Worm (Caenorhabditis elegans): ENCODE results near the gene Y44A6B.3.

The Y44A6B.3 gene

DNA sequence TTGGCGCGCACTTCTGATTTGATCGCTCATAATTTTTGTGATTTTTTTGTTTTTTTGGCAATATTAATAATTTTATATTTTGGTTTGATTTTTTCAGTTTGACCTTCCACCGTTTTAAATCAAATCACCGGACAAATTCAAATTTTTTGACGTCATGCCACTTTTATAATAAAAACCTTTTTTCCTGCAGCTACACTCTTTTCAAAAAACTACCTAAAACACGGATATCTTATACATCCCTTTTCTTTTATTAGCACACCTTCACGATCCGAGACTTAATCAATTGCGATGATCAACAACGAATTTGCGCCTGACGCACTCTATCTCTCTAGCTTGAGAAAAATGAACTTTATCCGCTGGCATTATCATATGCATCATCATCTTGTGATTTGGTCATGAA is 28.8 kb downstream of the Y44A6B.3 start, which contains the start of gene grd-2:
TSS of gene grd-2 (plus strand) at position 301 of the 400 bp plus-strand sequence.
- TF ChIP-seq tbx-2 (tag; optimal IDR thresholded peaks at IDR 0.05) (no peak), pax-3 (tag; optimal IDR thresholded peaks at IDR 0.05) (no peak), nhr-20 (tag; optimal IDR thresholded peaks at IDR 0.05) (no peak), ceh-82 (tag; optimal IDR thresholded peaks at IDR 0.05) (no peak), unc-86 (tag; optimal IDR thresholded peaks at IDR 0.05) (no peak), nhr-84 (tag; optimal IDR thresholded peaks at IDR 0.05) (no peak), lir-3 (tag; optimal IDR thresholded peaks at IDR 0.05; ENCODE audit: poor library complexity) (no peak), lin-39 (tag; optimal IDR thresholded peaks at IDR 0.05) (no peak), egl-27 (tag; optimal IDR thresholded peaks at IDR 0.05) (no peak), ceh-63 (GFP tag; optimal IDR thresholded peaks at IDR 0.05) (no peak), unc-30 (tag; optimal IDR thresholded peaks at IDR 0.05) (no peak), fos-1 (tag; optimal IDR thresholded peaks at IDR 0.05) (no peak), zag-1 (tag; optimal IDR thresholded peaks at IDR 0.05) (no peak), hlh-4 (tag; optimal IDR thresholded peaks at IDR 0.05) (no peak), nhr-76 (tag; optimal IDR thresholded peaks at IDR 0.05) (no peak)

DNA sequence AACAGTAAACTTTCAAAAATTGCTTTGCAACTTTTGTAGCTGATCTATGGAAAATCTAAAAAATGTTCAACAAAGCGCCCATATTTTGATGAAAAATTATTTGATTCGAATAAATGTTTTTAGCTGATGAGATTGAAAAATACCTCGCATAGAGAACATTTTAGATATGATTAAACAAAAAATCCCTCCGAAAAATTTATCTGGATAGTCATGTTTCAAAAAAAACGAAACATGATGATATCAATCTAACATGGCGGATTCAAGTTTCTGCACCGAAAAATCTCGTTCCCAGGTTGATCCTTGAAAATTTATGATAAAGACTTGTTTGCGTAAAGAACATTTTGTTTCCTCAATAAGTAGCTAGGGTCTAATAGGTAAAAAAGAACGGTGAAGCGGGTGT is 29.6 kb downstream of the Y44A6B.3 start, which contains the start of gene ttr-12:
TSS of gene ttr-12 (minus strand) at position 101 of the 400 bp plus-strand sequence.
- no peak for TF ChIP-seq ceh-63 (GFP tag; optimal IDR thresholded peaks at IDR 0.05)
- no peak for TF ChIP-seq lin-35 (GFP tag; optimal IDR thresholded peaks at IDR 0.05)
- no peak for TF ChIP-seq aly-2 (tag; optimal IDR thresholded peaks at IDR 0.05)
- TF ChIP-seq ceh-90 (tag; optimal IDR thresholded peaks at IDR 0.05) = no peak
- no peak for TF ChIP-seq pax-3 (tag; optimal IDR thresholded peaks at IDR 0.05)
- no peak for TF ChIP-seq nhr-71 (tag; optimal IDR thresholded peaks at IDR 0.05)
- TF ChIP-seq alr-1 (tag; optimal IDR thresholded peaks at IDR 0.05; ENCODE audit: borderline replicate concordance) = no peak
- TF ChIP-seq aha-1 (tag; optimal IDR thresholded peaks at IDR 0.05) = no peak
- TF ChIP-seq nhr-19 (GFP tag; conservative IDR thresholded peaks at IDR 0.05) = no peak

DNA sequence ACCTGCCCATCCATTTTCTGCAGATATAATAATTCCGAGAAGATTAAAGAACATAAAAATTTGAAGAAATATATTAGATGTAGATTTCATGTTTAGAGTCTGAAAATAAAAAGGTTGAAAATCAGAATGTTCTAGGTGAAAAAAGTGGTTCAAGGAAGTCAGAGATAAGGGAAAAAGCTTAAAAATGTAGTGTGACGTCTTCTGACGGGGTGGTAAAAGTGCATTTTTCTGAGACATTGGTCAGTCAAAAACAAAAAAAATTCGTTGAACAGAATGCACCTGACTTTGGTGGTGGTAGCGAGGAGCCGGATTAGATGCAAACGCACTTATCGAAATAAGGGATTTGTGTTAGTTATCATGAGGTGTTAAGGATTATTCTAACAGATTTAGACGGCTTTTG is 31.6 kb downstream of the Y44A6B.3 start, which contains the start of gene F46B3.23:
TSS of gene F46B3.23 (minus strand) at position 101 of the 400 bp plus-strand sequence.
- TF ChIP-seq jun-1 (tag; optimal IDR thresholded peaks at IDR 0.05) (no peak), dsc-1 (tag; optimal IDR thresholded peaks at IDR 0.05) (peak; percentile 65)

DNA sequence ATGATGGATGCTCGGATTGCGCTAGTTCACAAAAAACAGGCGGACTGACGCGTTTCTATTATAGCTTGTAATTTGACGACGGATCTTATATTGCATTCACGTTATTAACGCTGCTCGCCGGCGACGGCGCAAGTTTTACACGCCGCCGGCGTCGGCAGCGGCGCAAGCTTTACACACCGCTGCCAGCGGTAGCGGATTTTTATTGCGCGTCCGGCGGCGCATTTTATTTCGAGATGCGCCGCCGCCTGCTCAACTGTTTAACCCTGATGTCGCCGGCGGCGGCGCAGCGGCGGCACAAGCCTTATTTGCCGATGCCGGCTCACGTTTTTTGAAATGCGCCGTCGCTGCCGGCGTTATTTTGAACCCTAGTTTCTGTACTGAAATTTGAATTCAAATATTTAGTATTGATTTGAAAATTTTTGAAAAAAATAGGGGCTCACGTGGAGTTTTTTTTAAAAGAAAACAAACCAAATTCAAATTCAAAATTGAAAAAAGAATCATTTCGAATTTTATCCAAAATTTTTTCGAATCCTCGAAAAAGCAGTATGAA is 33.6 kb downstream of the Y44A6B.3 start, which contains the start of gene ttr-57:
TSS of gene ttr-57 (plus strand) at position 500 of the 550 bp plus-strand sequence.
- TF ChIP-seq aly-2 (tag; optimal IDR thresholded peaks at IDR 0.05) = no peak
- no peak for TF ChIP-seq fkh-4 (tag; optimal IDR thresholded peaks at IDR 0.05; ENCODE audit: borderline replicate concordance)
- no peak for TF ChIP-seq efl-1 (optimal IDR thresholded peaks at IDR 0.05)
- TF ChIP-seq efl-1 (GFP tag; optimal IDR thresholded peaks at IDR 0.05 in 1 of 2) = no peak
- TF ChIP-seq lin-14 (GFP tag; optimal IDR thresholded peaks at IDR 0.05) = no peak
- no peak for TF ChIP-seq jun-1 (tag; optimal IDR thresholded peaks at IDR 0.05)
- TF ChIP-seq lir-3 (tag; optimal IDR thresholded peaks at IDR 0.05; ENCODE audit: poor library complexity) = no peak
- no peak for TF ChIP-seq Y116A8C.19 (tag; optimal IDR thresholded peaks at IDR 0.05; ENCODE audit: borderline replicate concordance)
- TF ChIP-seq swsn-7 (tag; optimal IDR thresholded peaks at IDR 0.05) = no peak
- TF ChIP-seq nhr-90 (tag; optimal IDR thresholded peaks at IDR 0.05; ENCODE audit: poor library complexity) = no peak
- no peak for TF ChIP-seq fkh-10 (GFP tag; optimal IDR thresholded peaks at IDR 0.05)
- no peak for TF ChIP-seq sup-37 (GFP tag; optimal IDR thresholded peaks at IDR 0.05)
- TF ChIP-seq dsc-1 (tag; optimal IDR thresholded peaks at IDR 0.05) = no peak
- no peak for TF ChIP-seq snu-23 (GFP tag; optimal IDR thresholded peaks at IDR 0.05)
- no peak for TF ChIP-seq sptf-1 (tag; optimal IDR thresholded peaks at IDR 0.05)
- no peak for TF ChIP-seq grh-1 (GFP tag; IDR thresholded peaks at IDR 0.05)
- TF ChIP-seq isw-1 (GFP tag; IDR thresholded peaks at IDR 0.05) = no peak
- TF ChIP-seq ztf-4 (tag; optimal IDR thresholded peaks at IDR 0.05) = no peak
- TF ChIP-seq tlp-1 (tag; optimal IDR thresholded peaks at IDR 0.05) = no peak
- TF ChIP-seq nhr-47 (tag; optimal IDR thresholded peaks at IDR 0.05) = no peak
- TF ChIP-seq C04F5.9 (tag; optimal IDR thresholded peaks at IDR 0.05) = no peak

All from whole organism, L1 larva.